Fruit fly (Drosophila melanogaster): ENCODE measurements around the gene pnt.

DNA sequence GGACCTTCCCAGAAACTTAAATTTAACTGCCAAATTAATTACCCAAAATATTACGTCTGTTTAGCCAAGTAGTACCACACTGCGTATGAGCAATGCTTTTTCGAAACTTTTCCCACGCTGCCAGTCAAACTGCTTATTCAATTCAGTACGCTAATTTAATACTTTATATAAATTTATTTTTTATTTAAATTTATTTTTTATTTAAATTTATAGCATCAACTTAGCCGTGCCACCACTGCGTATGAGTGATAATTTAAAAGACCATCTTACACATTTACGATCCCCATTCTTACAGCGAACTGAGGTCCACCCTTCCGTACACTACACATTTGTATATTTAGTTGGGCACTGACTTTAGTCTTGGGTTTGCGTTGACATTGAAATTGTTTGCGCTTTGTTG is 10.4 kb downstream of the pnt start:
- peak; percentile 47 for TF ChIP-seq Pif1B (GFP tag; optimal IDR thresholded peaks at IDR 0.05)
- TF ChIP-seq CG4496 (GFP tag; IDR thresholded peaks at IDR 0.05): no peak; the same call in 2 of the 3 replicates
